Worm (Caenorhabditis elegans) whole organism, young adult: Measurements from ENCODE around the gene C06E2.1.

Experiments used
- B0261.1 ChIP-seq: sonication (generic microtip); optimal IDR thresholded peaks from 2 replicates; lab custom pipeline; 2016; ENCODE audit warnings: mild to moderate bottlenecking, missing genetic modification characterization, moderate library complexity, missing compliant biosample characterization
- C06A6.2 ChIP-seq: fragments of 200-800 bp; sonication (Bioruptor generic); conservative IDR thresholded peaks from 2 replicates; pipeline ENCODE4 v1.3.6; 2022; ENCODE audit warnings: missing genetic modification characterization, missing compliant biosample characterization
- D2030.7 ChIP-seq: fragments of 200-800 bp; sonication (Bioruptor generic); IDR thresholded peaks from 2 replicates; pipeline ENCODE4 v1.3.6; 2022; ENCODE audit warnings: missing genetic modification reagents, missing genetic modification characterization, missing compliant biosample characterization
- F22D6.2 ChIP-seq: sonication (generic microtip); optimal IDR thresholded peaks from 2 replicates; lab custom pipeline; 2016; ENCODE audit warnings: mild to moderate bottlenecking, missing genetic modification characterization, missing compliant biosample characterization
- F33H1.4 ChIP-seq: fragments of 200-800 bp; sonication (Bioruptor generic); IDR thresholded peaks from 2 replicates; pipeline ENCODE4 v1.3.6; 2022; ENCODE audit warnings: missing genetic modification reagents, missing genetic modification characterization, missing compliant biosample characterization
- K11D2.4 ChIP-seq: fragments of 200-800 bp; sonication (Bioruptor generic); IDR thresholded peaks from 2 replicates; pipeline ENCODE4 v1.3.6; 2022; ENCODE audit warnings: missing genetic modification reagents, missing genetic modification characterization, missing compliant biosample characterization
- Y53F4B.3 ChIP-seq: fragments of 200-800 bp; sonication (Bioruptor generic); IDR thresholded peaks from 2 replicates; pipeline ENCODE4 v1.3.6; 2022; ENCODE audit warnings: missing genetic modification reagents, missing genetic modification characterization, missing compliant biosample characterization
- Y53G8AR.9 ChIP-seq: fragments of 200-800 bp; sonication (Bioruptor generic); conservative IDR thresholded peaks from 2 replicates; pipeline ENCODE4 v1.3.6; 2022; ENCODE audit warnings: missing genetic modification reagents, missing genetic modification characterization, missing compliant biosample characterization
- ZK185.1 ChIP-seq: sonication (generic microtip); optimal IDR thresholded peaks from 2 replicates; lab custom pipeline; 2016; ENCODE audit warnings: mild to moderate bottlenecking, missing genetic modification characterization, missing compliant biosample characterization; ENCODE audit not compliant: poor library complexity, severe bottlenecking
- ama-1 ChIP-seq, 3 experiments: fragments of 150-350 bp in 1 of 3; sonication (generic microtip) in 2 of 3; optimal IDR thresholded peaks; 2 replicates each; lab custom pipeline; 2014 to 2018; ENCODE audit warnings: missing biosample characterization in 2 of 3, missing genetic modification characterization in 2 of 3, missing genetic modification reagents in 2 of 3
- aptf-2 ChIP-seq: fragments of 200-800 bp; sonication (Bioruptor generic); conservative IDR thresholded peaks from 2 replicates; pipeline ENCODE4 v1.3.6; 2022; ENCODE audit warnings: missing genetic modification reagents, missing genetic modification characterization, missing compliant biosample characterization
- ceh-91 ChIP-seq: fragments of 200-800 bp; sonication (Bioruptor generic); IDR thresholded peaks from 2 replicates; pipeline ENCODE4 v1.3.6; 2022; ENCODE audit warnings: missing genetic modification reagents, missing genetic modification characterization, missing compliant biosample characterization
- chd-7 ChIP-seq: sonication (generic microtip); optimal IDR thresholded peaks from 2 replicates; lab custom pipeline; 2016; ENCODE audit warnings: mild to moderate bottlenecking, missing genetic modification characterization, moderate library complexity, missing compliant biosample characterization
- die-1 ChIP-seq: sonication (generic microtip); optimal IDR thresholded peaks from 2 replicates; lab custom pipeline; 2016; ENCODE audit warnings: missing genotype, mild to moderate bottlenecking, missing genetic modification characterization, missing compliant biosample characterization
- dpff-1 ChIP-seq: sonication (generic microtip); optimal IDR thresholded peaks from 2 replicates; lab custom pipeline; 2017; ENCODE audit warnings: mild to moderate bottlenecking, missing genetic modification characterization, missing compliant biosample characterization
- egl-18 ChIP-seq: fragments of 200-800 bp; sonication (Bioruptor generic); IDR thresholded peaks from 2 replicates; pipeline ENCODE4 v1.3.6; 2022; ENCODE audit warnings: missing genetic modification reagents, missing genetic modification characterization, missing compliant biosample characterization
- egl-44 ChIP-seq: fragments of 200-800 bp; sonication (Bioruptor generic); IDR thresholded peaks from 2 replicates; pipeline ENCODE4 v1.3.6; 2022; ENCODE audit warnings: missing genetic modification reagents, missing genetic modification characterization, missing compliant biosample characterization
- gei-17 ChIP-seq: fragments of 200-800 bp; sonication (Bioruptor generic); optimal IDR thresholded peaks from 2 replicates; lab custom pipeline; 2018; ENCODE audit warnings: mild to moderate bottlenecking, missing genetic modification characterization, missing compliant biosample characterization
- hmg-1.2 ChIP-seq: fragments of 200-800 bp; sonication (Bioruptor generic); IDR thresholded peaks from 2 replicates; pipeline ENCODE4 v1.3.6; 2022; ENCODE audit warnings: missing genetic modification reagents, missing genetic modification characterization, missing compliant biosample characterization
- hrde-1 ChIP-seq: sonication (generic microtip); optimal IDR thresholded peaks from 2 replicates; lab custom pipeline; 2016; ENCODE audit warnings: missing genetic modification characterization, mild to moderate bottlenecking, missing compliant biosample characterization, moderate library complexity, missing genotype, missing genetic modification reagents, borderline replicate concordance
- hsf-1 ChIP-seq: fragments of 200-800 bp; sonication (Bioruptor generic); IDR thresholded peaks from 2 replicates; pipeline ENCODE4 v1.3.6; 2022; ENCODE audit warnings: missing genetic modification reagents, missing genetic modification characterization, missing compliant biosample characterization
- let-526 ChIP-seq: fragments of 200-800 bp; sonication (Bioruptor generic); IDR thresholded peaks from 2 replicates; pipeline ENCODE4 v1.3.6; 2022; ENCODE audit warnings: missing genetic modification reagents, missing genetic modification characterization, missing compliant biosample characterization
- lin-40 ChIP-seq: sonication (generic microtip); optimal IDR thresholded peaks from 2 replicates; lab custom pipeline; 2016; ENCODE audit warnings: missing genetic modification characterization, mild to moderate bottlenecking, missing compliant biosample characterization, missing genotype, missing genetic modification reagents
- lir-1 ChIP-seq: fragments of 200-800 bp; sonication (Bioruptor generic); conservative IDR thresholded peaks from 2 replicates; pipeline ENCODE4 v1.3.6; 2022; ENCODE audit warnings: missing genetic modification reagents, missing genetic modification characterization, missing compliant biosample characterization
- lsy-27 ChIP-seq: sonication (generic microtip); optimal IDR thresholded peaks from 2 replicates; lab custom pipeline; 2017; ENCODE audit warnings: missing genetic modification characterization, mild to moderate bottlenecking, missing compliant biosample characterization, antibody characterized with exemption, missing genotype, borderline replicate concordance; ENCODE audit not compliant: insufficient read depth
- madf-3 ChIP-seq: fragments of 200-800 bp; sonication (Bioruptor generic); IDR thresholded peaks from 2 replicates; pipeline ENCODE4 v1.3.6; 2022; ENCODE audit warnings: missing genetic modification reagents, missing genetic modification characterization, missing compliant biosample characterization
- madf-6 ChIP-seq: fragments of 200-800 bp; sonication (Bioruptor generic); IDR thresholded peaks from 2 replicates; pipeline ENCODE4 v1.3.6; 2022; ENCODE audit warnings: missing genetic modification reagents, missing genetic modification characterization, missing compliant biosample characterization
- mel-28 ChIP-seq: sonication (generic microtip); optimal IDR thresholded peaks from 2 replicates; lab custom pipeline; 2016; ENCODE audit warnings: borderline replicate concordance, mild to moderate bottlenecking, missing genetic modification characterization, missing compliant biosample characterization
- mes-4 ChIP-seq: sonication (generic microtip); optimal IDR thresholded peaks from 2 replicates; lab custom pipeline; 2016; ENCODE audit warnings: missing genotype, missing genetic modification characterization, missing compliant biosample characterization
- nfya-1 ChIP-seq: sonication (generic microtip); optimal IDR thresholded peaks from 2 replicates; lab custom pipeline; 2017; ENCODE audit warnings: antibody characterized with exemption, missing compliant biosample characterization, missing genetic modification characterization, borderline replicate concordance; ENCODE audit not compliant: insufficient read depth
- nfyb-1 ChIP-seq: fragments of 200-800 bp; sonication (Bioruptor generic); IDR thresholded peaks from 2 replicates; pipeline ENCODE4 v1.3.6; 2022; ENCODE audit warnings: missing genetic modification reagents, missing genetic modification characterization, missing compliant biosample characterization
- nhr-120 ChIP-seq: fragments of 200-800 bp; sonication (Bioruptor generic); IDR thresholded peaks from 2 replicates; pipeline ENCODE4 v1.3.6; 2022; ENCODE audit warnings: missing genetic modification characterization, missing compliant biosample characterization
- nhr-90 ChIP-seq: sonication (generic microtip); optimal IDR thresholded peaks from 2 replicates; lab custom pipeline; 2016; ENCODE audit warnings: missing genotype, mild to moderate bottlenecking, missing genetic modification characterization, missing compliant biosample characterization
- rcor-1 ChIP-seq: fragments of 200-800 bp; sonication (Bioruptor generic); IDR thresholded peaks from 2 replicates; pipeline ENCODE4 v1.3.6; 2022; ENCODE audit warnings: missing genetic modification reagents, missing genetic modification characterization, missing compliant biosample characterization
- rec-8 ChIP-seq, 2 experiments: sonication (generic microtip); optimal IDR thresholded peaks; 2 replicates each; lab custom pipeline; 2016; ENCODE audit warnings: mild to moderate bottlenecking in 2 of 2, missing genetic modification characterization in 2 of 2, missing genetic modification reagents in 2 of 2, missing genotype in 2 of 2, missing biosample characterization in 1 of 2, missing compliant biosample characterization in 1 of 2, moderate library complexity in 1 of 2
- rpc-1 ChIP-seq, 2 experiments: fragments of 150-350 bp in 1 of 2; sonication (generic microtip) in 1 of 2; optimal IDR thresholded peaks; 2 replicates each; lab custom pipeline; 2014 to 2018; ENCODE audit warnings: missing biosample characterization in 1 of 2, missing genetic modification characterization in 1 of 2, missing genetic modification reagents in 1 of 2, missing genotype in 1 of 2
- snpc-3.4 ChIP-seq: sonication (generic microtip); optimal IDR thresholded peaks from 2 replicates; lab custom pipeline; 2017; ENCODE audit warnings: missing genetic modification characterization, mild to moderate bottlenecking, missing compliant biosample characterization, antibody characterized with exemption, moderate library complexity, missing genotype, missing genetic modification reagents
- somi-1 ChIP-seq: fragments of 200-800 bp; sonication (Bioruptor generic); optimal IDR thresholded peaks from 2 replicates; lab custom pipeline; 2018; ENCODE audit warnings: mild to moderate bottlenecking, missing genetic modification characterization, missing compliant biosample characterization
- tbp1 ChIP-seq: fragments of 200-800 bp; sonication (Bioruptor generic); optimal IDR thresholded peaks from 2 replicates; lab custom pipeline; 2018; ENCODE audit warnings: mild to moderate bottlenecking, missing genetic modification characterization, missing compliant biosample characterization
- tlf-1 ChIP-seq: fragments of 200-800 bp; sonication (Bioruptor generic); optimal IDR thresholded peaks from 2 replicates; lab custom pipeline; 2018; ENCODE audit warnings: mild to moderate bottlenecking, missing genetic modification characterization, missing compliant biosample characterization
- unc-62 ChIP-seq: fragments of 150-350 bp; optimal IDR thresholded peaks from 2 replicates; lab custom pipeline; 2014; ENCODE audit warnings: missing biosample characterization, missing genetic modification reagents, missing genetic modification characterization
- xnd-1 ChIP-seq: sonication (generic microtip); optimal IDR thresholded peaks from 2 replicates; lab custom pipeline; 2016; ENCODE audit warnings: missing genotype, missing genetic modification reagents, missing genetic modification characterization, missing compliant biosample characterization
- zfh-2 ChIP-seq: fragments of 200-800 bp; sonication (Bioruptor generic); conservative IDR thresholded peaks from 2 replicates; pipeline ENCODE4 v1.3.6; 2022; ENCODE audit warnings: missing genetic modification reagents, missing genetic modification characterization, missing compliant biosample characterization
- ztf-22 ChIP-seq: fragments of 200-800 bp; sonication (Bioruptor generic); optimal IDR thresholded peaks from 2 replicates; lab custom pipeline; 2018; ENCODE audit warnings: mild to moderate bottlenecking, missing genetic modification characterization, moderate library complexity, missing compliant biosample characterization
- ztf-28 ChIP-seq: fragments of 200-800 bp; sonication (Bioruptor generic); IDR thresholded peaks from 2 replicates; pipeline ENCODE4 v1.3.6; 2022; ENCODE audit warnings: missing genetic modification reagents, missing genetic modification characterization, missing compliant biosample characterization
- ztf-3 ChIP-seq: fragments of 200-800 bp; sonication (Bioruptor generic); optimal IDR thresholded peaks from 2 replicates; lab custom pipeline; 2018; ENCODE audit warnings: mild to moderate bottlenecking, missing genetic modification characterization, missing compliant biosample characterization
- ztf-6 ChIP-seq: fragments of 200-800 bp; sonication (Bioruptor generic); IDR thresholded peaks from 2 replicates; pipeline ENCODE4 v1.3.6; 2022; ENCODE audit warnings: missing genetic modification reagents, missing genetic modification characterization, missing compliant biosample characterization

The C06E2.1 gene

ce11 chrX:8838176-8838575 is 36.5 kb downstream of the C06E2.1 start (continued):
- 0 out of 2 replicates have a peak, but pooled peaks have one; percentile 10 for TF ChIP-seq ceh-91
- no peak for TF ChIP-seq chd-7 (tag; lab: Kevin White, UChicago)
- TF ChIP-seq ama-1 (optimal IDR thresholded peaks at IDR 0.05; lab: Kevin White, UChicago), result no peak
- TF ChIP-seq ama-1 (GFP tag; optimal IDR thresholded peaks at IDR 0.05; lab: Kevin White, UChicago), result peak; percentile 27 to 55
- no peak for TF ChIP-seq nhr-120 (GFP tag; lab: Robert Waterston, UW)
- peak; percentile 87 for TF ChIP-seq tbp1 (GFP tag; lab: Kevin White, UChicago)
- no peak for TF ChIP-seq Y53F4B.3 (GFP tag; lab: Robert Waterston, UW)
- TF ChIP-seq Y53G8AR.9, result no peak
- TF ChIP-seq ztf-3, result no peak
- TF ChIP-seq unc-62 (GFP tag; lab: Kevin White, UChicago), result no peak
- peak; percentile 70 for TF ChIP-seq B0261.1 (tag; lab: Kevin White, UChicago)
- no peak for TF ChIP-seq snpc-3.4 (tag; lab: Kevin White, UChicago)
- no peak for TF ChIP-seq K11D2.4
- no peak for TF ChIP-seq lir-1 (GFP tag; lab: Robert Waterston, UW)
- TF ChIP-seq somi-1, result no peak
- no peak for TF ChIP-seq zfh-2 (GFP tag; lab: Robert Waterston, UW)
- TF ChIP-seq die-1 (tag; lab: Kevin White, UChicago), result peak; percentile 70
- peak; percentile 92 for TF ChIP-seq rpc-1 (optimal IDR thresholded peaks at IDR 0.05; lab: Kevin White, UChicago)
- peak; percentile 89 for TF ChIP-seq rpc-1 (tag; optimal IDR thresholded peaks at IDR 0.05; lab: Kevin White, UChicago)
- TF ChIP-seq xnd-1 (tag; lab: Kevin White, UChicago), result no peak
- peak; percentile 65; the same call in 1 of the 2 replicates for TF ChIP-seq egl-44 (GFP tag; lab: Robert Waterston, UW)
- no peak for TF ChIP-seq mes-4 (tag; lab: Kevin White, UChicago)
- no peak for TF ChIP-seq egl-18 (GFP tag; lab: Robert Waterston, UW)
- no peak for TF ChIP-seq hrde-1
- peak; percentile 23 to 65 for TF ChIP-seq rec-8 (tag; optimal IDR thresholded peaks at IDR 0.05; lab: Kevin White, UChicago)
- TF ChIP-seq lsy-27 (tag; lab: Kevin White, UChicago), result no peak
- no peak for TF ChIP-seq let-526
- no peak for TF ChIP-seq nfya-1
- TF ChIP-seq ztf-6 (GFP tag; lab: Robert Waterston, UW), result no peak
- no peak for TF ChIP-seq F33H1.4 (GFP tag; lab: Robert Waterston, UW)
- no peak for TF ChIP-seq rcor-1 (GFP tag; lab: Robert Waterston, UW)
- no peak for TF ChIP-seq C06A6.2
- 0 out of 2 replicates have a peak, but pooled peaks have one; percentile 46 for TF ChIP-seq madf-3 (GFP tag; lab: Robert Waterston, UW)
- TF ChIP-seq ztf-28 (GFP tag; lab: Robert Waterston, UW), result 0 out of 2 replicates have a peak, but pooled peaks have one; percentile 69
- TF ChIP-seq hsf-1 (GFP tag; lab: Robert Waterston, UW), result no peak
- peak; percentile 68 for TF ChIP-seq ZK185.1 (tag; lab: Kevin White, UChicago)
- TF ChIP-seq lin-40 (tag; lab: Kevin White, UChicago), result no peak
- no peak for TF ChIP-seq gei-17
- no peak for TF ChIP-seq aptf-2 (GFP tag; lab: Robert Waterston, UW)
- TF ChIP-seq nhr-90 (tag; lab: Kevin White, UChicago), result peak; percentile 40
- no peak for TF ChIP-seq dpff-1
- no peak for TF ChIP-seq ztf-22
- no peak for TF ChIP-seq F22D6.2
- TF ChIP-seq D2030.7, result peak; percentile 66
- TF ChIP-seq nfyb-1, result no peak
- TF ChIP-seq mel-28 (tag; lab: Kevin White, UChicago), result no peak
- TF ChIP-seq madf-6 (GFP tag; lab: Robert Waterston, UW), result no peak
- no peak for TF ChIP-seq tlf-1 (GFP tag; lab: Kevin White, UChicago)
- peak; percentile 58 for TF ChIP-seq hmg-1.2 (GFP tag; lab: Robert Waterston, UW)
